Worm (Caenorhabditis elegans) whole organism, early embryonic: ENCODE data around the gene trh-1.

Experiments
- F13C5.2 ChIP-seq: sonication (generic microtip); optimal IDR thresholded peaks from 2 replicates; lab custom pipeline; 2017; ENCODE audit warnings: mild to moderate bottlenecking, missing genetic modification characterization, inconsistent platforms, missing compliant biosample characterization
- ama-1 ChIP-seq: fragments of 150-350 bp; optimal IDR thresholded peaks from 2 replicates; lab custom pipeline; 2014
- scrt-1 ChIP-seq: fragments of 200-800 bp; sonication (Bioruptor generic); IDR thresholded peaks from 2 replicates; pipeline ENCODE4 v1.3.6; 2022; ENCODE audit warnings: missing genetic modification characterization, missing compliant biosample characterization
- tbx-11 ChIP-seq: fragments of 200-800 bp; sonication (Bioruptor generic); IDR thresholded peaks from 2 replicates; pipeline ENCODE4 v1.3.6; 2022; ENCODE audit warnings: missing genetic modification characterization, missing compliant biosample characterization

DNA sequence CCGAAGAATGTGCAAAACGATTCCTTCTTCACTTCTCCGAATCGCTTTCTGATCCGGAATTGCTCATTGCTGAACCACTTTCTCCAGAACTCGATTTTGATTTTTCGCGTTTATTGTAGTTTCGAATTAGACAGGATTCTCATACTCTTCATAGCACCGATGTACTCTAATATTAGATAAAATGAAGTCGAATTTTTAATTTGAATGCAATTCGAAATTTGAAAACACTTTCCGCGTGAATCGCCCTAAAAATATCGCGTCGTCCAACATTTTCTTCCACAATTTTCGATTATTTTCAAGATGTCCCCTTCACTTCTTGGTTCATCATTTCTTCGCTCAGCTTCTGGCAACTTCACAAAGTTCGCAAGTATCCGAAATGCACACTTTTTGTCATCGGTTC lies 13.6 kb downstream of the trh-1 start, which contains the start of gene C30H6.8:
- no peak for TF ChIP-seq ama-1 (lab: Kevin White, UChicago)
- no peak for TF ChIP-seq scrt-1
- TF ChIP-seq tbx-11 (GFP tag; lab: Robert Waterston, UW) = no peak
- TF ChIP-seq F13C5.2 (tag; lab: Kevin White, UChicago) = no peak
